Worm (Caenorhabditis elegans) whole organism, L1 larva: ENCODE data around the gene npl-4.2.

Experiments used
- C04F5.9 ChIP-seq: sonication (generic microtip); optimal IDR thresholded peaks from 2 replicates; lab custom pipeline; 2016; ENCODE audit warnings: missing genetic modification characterization, missing compliant biosample characterization
- C34B4.2 ChIP-seq: sonication (generic microtip); optimal IDR thresholded peaks from 2 replicates; lab custom pipeline; 2017; ENCODE audit warnings: mild to moderate bottlenecking, missing genetic modification characterization, missing compliant biosample characterization
- F16B12.6 ChIP-seq: fragments of 150-350 bp; optimal IDR thresholded peaks from 2 replicates; lab custom pipeline; 2014; ENCODE audit warnings: missing biosample characterization, missing genetic modification characterization
- Y116A8C.19 ChIP-seq: sonication (generic microtip); optimal IDR thresholded peaks from 2 replicates; lab custom pipeline; 2016; ENCODE audit warnings: missing compliant biosample characterization, missing genetic modification characterization, borderline replicate concordance
- aha-1 ChIP-seq: fragments of 150-350 bp; optimal IDR thresholded peaks from 2 replicates; lab custom pipeline; 2014; ENCODE audit warnings: missing biosample characterization, missing genetic modification characterization
- alr-1 ChIP-seq: fragments of 200-800 bp; sonication (Bioruptor generic); optimal IDR thresholded peaks from 2 replicates; lab custom pipeline; 2018; ENCODE audit warnings: borderline replicate concordance, mild to moderate bottlenecking, missing genetic modification characterization, missing compliant biosample characterization
- ama-1 ChIP-seq: fragments of 150-350 bp; optimal IDR thresholded peaks from 2 replicates; lab custom pipeline; 2014
- blmp-1 ChIP-seq: fragments of 150-350 bp; optimal IDR thresholded peaks from 2 replicates; lab custom pipeline; 2014; ENCODE audit warnings: missing biosample characterization, missing genetic modification characterization
- ceh-82 ChIP-seq, 3 experiments: fragments of 150-350 bp in 1 of 3; sonication (generic microtip) in 2 of 3; optimal IDR thresholded peaks; 2 replicates each; lab custom pipeline; 2014 to 2017; ENCODE audit warnings: missing biosample characterization in 3 of 3, missing genetic modification characterization in 3 of 3
- ceh-90 ChIP-seq: sonication (generic microtip); optimal IDR thresholded peaks from 2 replicates; lab custom pipeline; 2016; ENCODE audit warnings: missing genetic modification characterization, missing compliant biosample characterization
- ces-1 ChIP-seq: fragments of 150-350 bp; optimal IDR thresholded peaks from 2 replicates; lab custom pipeline; 2014; ENCODE audit warnings: missing biosample characterization, missing genetic modification reagents, missing genetic modification characterization
- dsc-1 ChIP-seq: sonication (generic microtip); optimal IDR thresholded peaks from 2 replicates; lab custom pipeline; 2016; ENCODE audit warnings: mild to moderate bottlenecking, missing genetic modification characterization, missing compliant biosample characterization
- efl-1 ChIP-seq, 4 experiments: fragments of 150-350 bp; optimal IDR thresholded peaks in 3 of 4; peaks in 1 of 4; 1 replicate in 1 of 4; 2 replicates in 3 of 4; lab custom pipeline; 2014; ENCODE audit warnings: missing biosample characterization in 2 of 4, missing genetic modification characterization in 2 of 4, missing genetic modification reagents in 2 of 4
- efl-3 ChIP-seq: fragments of 200-800 bp; sonication (Bioruptor generic); optimal IDR thresholded peaks from 2 replicates; lab custom pipeline; 2018; ENCODE audit warnings: mild to moderate bottlenecking, missing genetic modification characterization, missing compliant biosample characterization
- egl-27 ChIP-seq, 2 experiments: fragments of 150-350 bp in 1 of 2; sonication (generic microtip); optimal IDR thresholded peaks; 3 replicates each; lab custom pipeline; 2017 to 2018; ENCODE audit warnings: missing biosample characterization in 2 of 2, missing genetic modification characterization in 2 of 2, missing genetic modification reagents in 2 of 2
- ets-5 ChIP-seq: fragments of 200-800 bp; sonication (Bioruptor generic); IDR thresholded peaks from 2 replicates; pipeline ENCODE4 v1.3.6; 2022; ENCODE audit warnings: missing genetic modification characterization, missing compliant biosample characterization
- grh-1 ChIP-seq: fragments of 200-800 bp; sonication (Bioruptor generic); IDR thresholded peaks from 2 replicates; pipeline ENCODE4 v1.3.6; 2022; ENCODE audit warnings: missing genetic modification reagents, missing genetic modification characterization, missing compliant biosample characterization
- hlh-17 ChIP-seq: fragments of 200-800 bp; sonication (Bioruptor generic); optimal IDR thresholded peaks from 2 replicates; lab custom pipeline; 2018; ENCODE audit warnings: missing genetic modification characterization, mild to moderate bottlenecking, missing compliant biosample characterization, moderate library complexity, borderline replicate concordance
- hpl-2 ChIP-seq: fragments of 150-350 bp; optimal IDR thresholded peaks from 2 replicates; lab custom pipeline; 2014; ENCODE audit warnings: missing biosample characterization, missing genetic modification reagents, missing genetic modification characterization
- isw-1 ChIP-seq: fragments of 200-800 bp; sonication (Bioruptor generic); IDR thresholded peaks from 2 replicates; pipeline ENCODE4 v1.3.6; 2022; ENCODE audit warnings: missing genetic modification characterization, missing compliant biosample characterization
- lin-13 ChIP-seq: fragments of 150-350 bp; optimal IDR thresholded peaks from 2 replicates; lab custom pipeline; 2014; ENCODE audit warnings: missing biosample characterization, missing genetic modification reagents, missing genetic modification characterization
- lin-14 ChIP-seq: fragments of 200-800 bp; sonication (Bioruptor generic); optimal IDR thresholded peaks from 2 replicates; lab custom pipeline; 2018; ENCODE audit warnings: mild to moderate bottlenecking, missing genetic modification characterization, moderate library complexity, missing compliant biosample characterization
- lin-35 ChIP-seq, 2 experiments: fragments of 150-350 bp; optimal IDR thresholded peaks; 2 replicates each; lab custom pipeline; 2014; ENCODE audit warnings: missing biosample characterization in 2 of 2, missing genetic modification characterization in 2 of 2, missing genetic modification reagents in 2 of 2
- lin-39 ChIP-seq: fragments of 150-350 bp; optimal IDR thresholded peaks from 2 replicates; lab custom pipeline; 2014; ENCODE audit warnings: missing biosample characterization, missing genetic modification reagents, missing genetic modification characterization
- lsy-2 ChIP-seq, 2 experiments: fragments of 150-350 bp; optimal IDR thresholded peaks; 2 replicates each; lab custom pipeline; 2014; ENCODE audit warnings: missing biosample characterization in 2 of 2, missing genetic modification characterization in 2 of 2
- mab-9 ChIP-seq: fragments of 200-800 bp; sonication (Bioruptor generic); IDR thresholded peaks from 2 replicates; pipeline ENCODE4 v1.3.6; 2022; ENCODE audit warnings: missing genetic modification reagents, missing genetic modification characterization, missing compliant biosample characterization
- mdl-1 ChIP-seq, 2 experiments: fragments of 150-350 bp; optimal IDR thresholded peaks; 2 replicates each; lab custom pipeline; 2014 to 2017; ENCODE audit warnings: missing biosample characterization in 2 of 2, missing genetic modification characterization in 2 of 2, inconsistent platforms in 1 of 2
- mep-1 ChIP-seq: fragments of 150-350 bp; optimal IDR thresholded peaks from 2 replicates; lab custom pipeline; 2014; ENCODE audit warnings: missing biosample characterization, missing genetic modification characterization
- nhr-19 ChIP-seq: fragments of 200-800 bp; sonication (Bioruptor generic); conservative IDR thresholded peaks from 2 replicates; pipeline ENCODE4 v1.3.6; 2022; ENCODE audit warnings: missing genetic modification characterization, missing compliant biosample characterization
- nhr-20 ChIP-seq: sonication (generic microtip); optimal IDR thresholded peaks from 2 replicates; lab custom pipeline; 2016; ENCODE audit warnings: mild to moderate bottlenecking, missing genetic modification characterization, missing compliant biosample characterization
- nhr-28 ChIP-seq: fragments of 150-350 bp; optimal IDR thresholded peaks from 2 replicates; lab custom pipeline; 2014; ENCODE audit warnings: missing biosample characterization, missing genetic modification characterization
- nhr-76 ChIP-seq: sonication (generic microtip); optimal IDR thresholded peaks from 2 replicates; lab custom pipeline; 2017; ENCODE audit warnings: missing biosample characterization, missing genetic modification characterization
- nhr-77 ChIP-seq: fragments of 150-350 bp; optimal IDR thresholded peaks from 2 replicates; lab custom pipeline; 2014; ENCODE audit warnings: missing biosample characterization, missing genetic modification characterization
- nhr-84 ChIP-seq: sonication (generic microtip); optimal IDR thresholded peaks from 2 replicates; lab custom pipeline; 2017; ENCODE audit warnings: missing biosample characterization, missing genetic modification characterization
- nhr-85 ChIP-seq: sonication (generic microtip); peaks from one replicate; lab custom pipeline; 2016; ENCODE audit warnings: missing genetic modification characterization, inconsistent platforms, missing compliant biosample characterization
- nhr-90 ChIP-seq: sonication (generic microtip); optimal IDR thresholded peaks from 2 replicates; lab custom pipeline; 2016; ENCODE audit warnings: mild to moderate bottlenecking, missing genetic modification characterization, missing compliant biosample characterization; ENCODE audit not compliant: poor library complexity
- pax-3 ChIP-seq: fragments of 200-800 bp; sonication (Bioruptor generic); optimal IDR thresholded peaks from 2 replicates; lab custom pipeline; 2018; ENCODE audit warnings: mild to moderate bottlenecking, missing genetic modification characterization, moderate library complexity, missing compliant biosample characterization
- pqm-1 ChIP-seq: sonication (generic microtip); optimal IDR thresholded peaks from 3 replicates; lab custom pipeline; 2017; ENCODE audit warnings: missing biosample characterization, missing genetic modification characterization
- snpc-4 ChIP-seq: fragments of 150-350 bp; optimal IDR thresholded peaks from 2 replicates; lab custom pipeline; 2014; ENCODE audit warnings: missing biosample characterization, missing genetic modification characterization
- sox-4 ChIP-seq: sonication (generic microtip); optimal IDR thresholded peaks from 2 replicates; lab custom pipeline; 2016; ENCODE audit warnings: missing genetic modification characterization, missing compliant biosample characterization
- sptf-1 ChIP-seq: fragments of 150-350 bp; optimal IDR thresholded peaks from 2 replicates; lab custom pipeline; 2014; ENCODE audit warnings: missing biosample characterization, missing genetic modification characterization
- sup-37 ChIP-seq: fragments of 200-800 bp; sonication (Bioruptor generic); optimal IDR thresholded peaks from 2 replicates; lab custom pipeline; 2018; ENCODE audit warnings: mild to moderate bottlenecking, missing genetic modification characterization, missing compliant biosample characterization
- tlp-1 ChIP-seq: fragments of 150-350 bp; optimal IDR thresholded peaks from 2 replicates; lab custom pipeline; 2014; ENCODE audit warnings: missing biosample characterization, missing genetic modification characterization
- unc-30 ChIP-seq: sonication (generic microtip); optimal IDR thresholded peaks from 2 replicates; lab custom pipeline; 2017; ENCODE audit warnings: missing biosample characterization, missing genetic modification characterization
- unc-62 ChIP-seq: fragments of 150-350 bp; optimal IDR thresholded peaks from 2 replicates; lab custom pipeline; 2014; ENCODE audit warnings: missing biosample characterization, missing genetic modification reagents, missing genetic modification characterization
- unc-86 ChIP-seq: sonication (generic microtip); optimal IDR thresholded peaks from 2 replicates; lab custom pipeline; 2016; ENCODE audit warnings: missing genetic modification characterization, missing compliant biosample characterization
- vab-15 ChIP-seq: sonication (generic microtip); optimal IDR thresholded peaks from 2 replicates; lab custom pipeline; 2017; ENCODE audit warnings: missing genotype, mild to moderate bottlenecking, missing genetic modification characterization, missing compliant biosample characterization
- xbp-1 ChIP-seq: sonication (generic microtip); optimal IDR thresholded peaks from 2 replicates; lab custom pipeline; 2016; ENCODE audit warnings: missing genetic modification characterization, missing compliant biosample characterization
- ztf-11 ChIP-seq, 2 experiments: sonication (generic microtip); optimal IDR thresholded peaks; 2 replicates each; lab custom pipeline; 2016 to 2017; ENCODE audit warnings: missing genetic modification characterization in 2 of 2, missing biosample characterization in 1 of 2, missing compliant biosample characterization in 1 of 2
- ztf-4 ChIP-seq: fragments of 150-350 bp; optimal IDR thresholded peaks from 2 replicates; lab custom pipeline; 2014; ENCODE audit warnings: missing biosample characterization, missing genetic modification characterization

npl-4.2 gene

DNA sequence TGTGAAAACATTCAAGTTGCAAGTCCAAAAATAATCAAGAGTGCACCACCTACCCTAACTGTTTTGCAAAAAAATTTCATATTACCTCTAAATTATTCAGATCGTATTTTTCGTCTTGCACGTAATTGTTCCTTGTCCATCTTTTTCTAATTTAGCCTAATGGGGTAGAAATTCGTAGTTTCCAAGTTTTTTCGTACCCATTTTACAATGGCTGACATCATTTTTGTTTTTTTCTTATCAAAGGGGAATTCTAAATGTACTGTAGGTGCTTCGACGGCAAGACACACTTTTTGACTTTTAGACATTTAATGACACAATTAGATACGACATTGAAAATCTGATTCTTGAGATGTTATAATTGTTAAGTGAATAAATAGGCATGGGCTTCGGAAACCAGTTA, 18.2 kb upstream of the npl-4.2 start:
- TF ChIP-seq nhr-20 (tag; lab: Kevin White, UChicago) (peak; percentile 19), nhr-85 (peak; percentile 61), efl-1 (optimal IDR thresholded peaks at IDR 0.05; lab: Kevin White, UChicago) (no peak), efl-1 (GFP tag; optimal IDR thresholded peaks at IDR 0.05 in 1 of 2; lab: Kevin White, UChicago) (peak in 1 of 2 experiments; percentile 68), sox-4 (tag; lab: Kevin White, UChicago) (no peak), sptf-1 (tag; lab: Kevin White, UChicago) (no peak), unc-86 (tag; lab: Kevin White, UChicago) (no peak), unc-62 (no peak), nhr-19 (GFP tag; lab: Robert Waterston, UW) (no peak), nhr-90 (tag; lab: Kevin White, UChicago) (no peak), egl-27 (tag; optimal IDR thresholded peaks at IDR 0.05; lab: Kevin White, UChicago) (no peak), sup-37 (no peak)

ce11 chrII:5605538-5605945, 17.1 kb upstream of the npl-4.2 start:
- TF ChIP-seq nhr-84 (tag; lab: Kevin White, UChicago) (no peak), snpc-4 (tag; lab: Kevin White, UChicago) (peak; percentile 3), tlp-1 (tag; lab: Kevin White, UChicago) (no peak), unc-86 (tag; lab: Kevin White, UChicago) (no peak), unc-30 (tag; lab: Kevin White, UChicago) (no peak), efl-1 (optimal IDR thresholded peaks at IDR 0.05; lab: Kevin White, UChicago) (peak; percentile 11 to 38), efl-1 (GFP tag; optimal IDR thresholded peaks at IDR 0.05 in 1 of 2; lab: Kevin White, UChicago) (no peak), lin-14 (GFP tag; lab: Kevin White, UChicago) (peak; percentile 93), nhr-90 (tag; lab: Kevin White, UChicago) (peak; percentile 72), pqm-1 (tag; lab: Kevin White, UChicago) (no peak), nhr-76 (no peak), lin-39 (no peak), blmp-1 (peak; percentile 93), nhr-77 (no peak), lin-35 (GFP tag; optimal IDR thresholded peaks at IDR 0.05; lab: Kevin White, UChicago) (peak in 1 of 2 experiments; percentile 66), nhr-85 (peak; percentile 100), grh-1 (GFP tag; lab: Robert Waterston, UW) (peak; percentile 82), egl-27 (tag; optimal IDR thresholded peaks at IDR 0.05; lab: Kevin White, UChicago) (peak in 1 of 2 experiments; percentile 66), F16B12.6 (tag; lab: Kevin White, UChicago) (no peak), ceh-82 (tag; optimal IDR thresholded peaks at IDR 0.05; lab: Kevin White, UChicago) (peak in 2 of 3 experiments; percentile 1 to 4), ztf-4 (tag; lab: Kevin White, UChicago) (peak; percentile 57), mab-9 (GFP tag; lab: Robert Waterston, UW) (no peak), mep-1 (tag; lab: Kevin White, UChicago) (peak; percentile 29), dsc-1 (tag; lab: Kevin White, UChicago) (no peak), lin-13 (GFP tag; lab: Kevin White, UChicago) (peak; percentile 3), nhr-28 (no peak), hpl-2 (GFP tag; lab: Kevin White, UChicago) (no peak), Y116A8C.19 (tag; lab: Kevin White, UChicago) (no peak), isw-1 (GFP tag; lab: Robert Waterston, UW) (no peak), C34B4.2 (tag; lab: Kevin White, UChicago) (no peak), ets-5 (GFP tag; lab: Robert Waterston, UW) (no peak), ceh-90 (tag; lab: Kevin White, UChicago) (no peak), alr-1 (no peak), efl-3 (no peak), C04F5.9 (no peak), sptf-1 (tag; lab: Kevin White, UChicago) (no peak), mdl-1 (tag; optimal IDR thresholded peaks at IDR 0.05; lab: Kevin White, UChicago) (peak in 1 of 2 experiments; percentile 20), nhr-20 (tag; lab: Kevin White, UChicago) (peak; percentile 93), vab-15 (tag; lab: Kevin White, UChicago) (no peak), unc-62 (no peak), pax-3 (no peak), ces-1 (no peak), lsy-2 (tag; optimal IDR thresholded peaks at IDR 0.05; lab: Kevin White, UChicago) (peak; percentile 31 to 72), hlh-17 (GFP tag; lab: Kevin White, UChicago) (no peak), xbp-1 (peak; percentile 13), aha-1 (tag; lab: Kevin White, UChicago) (no peak), ama-1 (lab: Kevin White, UChicago) (no peak), ztf-11 (tag; optimal IDR thresholded peaks at IDR 0.05; lab: Kevin White, UChicago) (no peak)
